Fruit fly (Drosophila melanogaster): ENCODE results near the gene Dab.

- TF ChIP-seq Aef1 (GFP tag; IDR thresholded peaks at IDR 0.05) (peak; percentile 48; the same call in 1 of the 3 replicates), CG2116 (GFP tag; optimal IDR thresholded peaks at IDR 0.05) (peak; percentile 42), Rx (GFP tag; IDR thresholded peaks at IDR 0.05) (no peak), Dll (GFP tag; IDR thresholded peaks at IDR 0.05; ENCODE audit: partially characterized antibody) (0 out of 4 replicates have a peak, but pooled peaks have one; percentile 22), Ravus (GFP tag; IDR thresholded peaks at IDR 0.05) (no peak), CG1792 (GFP tag; optimal IDR thresholded peaks at IDR 0.05) (no peak), knrl (GFP tag; IDR thresholded peaks at IDR 0.05; ENCODE audit: partially characterized antibody) (no peak; the same call in 1 of the 3 replicates), Usf (GFP tag; optimal IDR thresholded peaks at IDR 0.05) (no peak), D (optimal IDR thresholded peaks at IDR 0.05) (no peak), D (GFP tag; optimal IDR thresholded peaks at IDR 0.05) (peak; percentile 12)
Observed at dm6 chr3L:16765647-16766628, 54.0 kb downstream of the Dab start, which contains the start of gene Nrt.
